Fruit fly (Drosophila melanogaster): ENCODE data around the gene ppk5.

DNA sequence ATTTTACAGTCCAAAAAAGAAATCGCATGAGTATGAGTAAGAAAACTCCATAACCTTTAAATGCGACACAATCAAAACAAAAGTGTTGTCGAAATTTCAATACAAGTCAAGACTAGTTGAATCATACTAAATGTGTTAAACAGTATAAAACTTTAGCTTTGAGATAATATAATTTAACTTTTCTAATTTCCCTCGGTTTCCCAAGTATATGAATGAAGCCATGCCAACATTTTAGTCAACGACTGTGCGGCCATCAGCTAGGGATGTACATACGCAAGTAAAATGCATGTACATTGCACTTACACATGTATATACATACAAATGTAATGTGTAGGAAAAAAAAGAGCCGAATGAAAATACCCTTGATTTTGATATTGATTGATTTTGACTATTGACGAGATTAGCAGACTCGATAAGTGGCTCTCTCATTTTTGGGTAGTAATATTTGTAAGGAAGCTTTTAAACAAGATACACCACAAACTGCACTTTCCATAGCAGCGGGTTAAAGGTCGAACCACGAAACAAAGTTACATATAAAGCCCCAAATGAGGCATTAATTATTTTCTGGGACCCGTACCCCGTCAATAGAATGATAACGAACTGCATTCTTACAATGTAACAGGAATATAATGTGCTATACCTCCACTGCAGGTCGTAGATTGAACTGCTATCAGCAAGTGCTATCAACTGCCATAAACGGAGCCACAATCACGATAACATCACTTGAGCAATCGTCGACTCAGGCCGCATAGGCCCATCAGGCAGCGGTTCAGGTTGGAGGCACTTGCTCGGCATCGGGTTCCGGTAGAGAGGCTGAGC is 10.2 kb upstream of the ppk5 start:
- TF ChIP-seq pan (optimal IDR thresholded peaks at IDR 0.05) (no peak), Dll (optimal IDR thresholded peaks at IDR 0.05) (no peak), CG8478 (optimal IDR thresholded peaks at IDR 0.05) (no peak), usp (GFP tag; optimal IDR thresholded peaks at IDR 0.05) (no peak), psq (optimal IDR thresholded peaks at IDR 0.05) (no peak), EcR (GFP tag; optimal IDR thresholded peaks at IDR 0.05) (no peak)

Measured in whole organism.